Fruit fly (Drosophila melanogaster) whole organism, embryonic: Measurements from ENCODE around the gene Ugt301D1.

Experiments
- CG12155 ChIP-seq: fragments of 200-800 bp; sonication (Bioruptor generic); optimal IDR thresholded peaks from 3 replicates; lab custom pipeline; 2016; ENCODE audit warnings: missing biosample characterization, missing genetic modification characterization
- CG13624 ChIP-seq: fragments of 200-800 bp; sonication (Bioruptor generic); optimal IDR thresholded peaks from 2 replicates; lab custom pipeline; 2016; ENCODE audit warnings: missing biosample characterization, missing genetic modification characterization
- CG7987 ChIP-seq: fragments of 200-800 bp; sonication (Bioruptor generic); optimal IDR thresholded peaks from 2 replicates; lab custom pipeline; 2018; ENCODE audit warnings: missing biosample characterization, mild to moderate bottlenecking, missing genetic modification characterization, moderate library complexity
- D ChIP-seq, 2 experiments: fragments of 200-800 bp in 1 of 2; fragments of >200 bp in 1 of 2; sonication (Bioruptor generic) in 1 of 2; optimal IDR thresholded peaks; 2 replicates in 1 of 2; 3 replicates in 1 of 2; lab custom pipeline; 2017; ENCODE audit warnings: mild to moderate bottlenecking in 1 of 2, missing biosample characterization in 1 of 2, missing genetic modification characterization in 1 of 2, missing genetic modification reagents in 1 of 2
- Mes4 ChIP-seq: fragments of 200-800 bp; sonication (Bioruptor generic); optimal IDR thresholded peaks from 2 replicates; lab custom pipeline; 2016; ENCODE audit warnings: missing biosample characterization, missing genetic modification characterization
- Sox102F ChIP-seq: fragments of 200-800 bp; sonication (Bioruptor generic); optimal IDR thresholded peaks from 2 replicates; lab custom pipeline; 2018; ENCODE audit warnings: missing biosample characterization, mild to moderate bottlenecking, missing genetic modification characterization, moderate library complexity
- caup ChIP-seq: fragments of 200-800 bp; sonication (Bioruptor generic); optimal IDR thresholded peaks from 3 replicates; lab custom pipeline; 2017; ENCODE audit warnings: missing biosample characterization, mild to moderate bottlenecking, missing genetic modification characterization, moderate library complexity; ENCODE audit not compliant: severe bottlenecking
- gem ChIP-seq: fragments of 200-800 bp; sonication (Bioruptor generic); optimal IDR thresholded peaks from 2 replicates; lab custom pipeline; 2019; ENCODE audit warnings: missing biosample characterization, mild to moderate bottlenecking, missing genetic modification characterization, moderate library complexity
- insv ChIP-seq, 2 experiments: fragments of 200-800 bp; sonication (Bioruptor generic); optimal IDR thresholded peaks; 3 replicates each; lab custom pipeline; 2016 to 2018; ENCODE audit warnings: missing biosample characterization in 2 of 2, missing genetic modification characterization in 2 of 2
- trh ChIP-seq: fragments of 200-800 bp; sonication (Bioruptor generic); optimal IDR thresholded peaks from 2 replicates; lab custom pipeline; 2016; ENCODE audit warnings: missing biosample characterization, missing genetic modification characterization

- no peak for TF ChIP-seq CG12155 (GFP tag; lab: Kevin White, UChicago)
- no peak for TF ChIP-seq CG7987 (GFP tag; lab: Kevin White, UChicago)
- TF ChIP-seq trh, result no peak
- TF ChIP-seq CG13624 (GFP tag; lab: Kevin White, UChicago), result no peak
- no peak for TF ChIP-seq insv (GFP tag; optimal IDR thresholded peaks at IDR 0.05; lab: Kevin White, UChicago)
- TF ChIP-seq D (optimal IDR thresholded peaks at IDR 0.05; lab: Kevin White, UChicago), result no peak
- TF ChIP-seq D (GFP tag; optimal IDR thresholded peaks at IDR 0.05; lab: Kevin White, UChicago), result no peak
- no peak for TF ChIP-seq Mes4 (GFP tag; lab: Kevin White, UChicago)
- TF ChIP-seq Sox102F (GFP tag; lab: Kevin White, UChicago), result no peak
- no peak for TF ChIP-seq gem
- no peak for TF ChIP-seq caup (GFP tag; lab: Kevin White, UChicago)
These were observed 44.8 kb downstream of the Ugt301D1 start for dm6 chr2L:18554205-18554604.
